5 fruit fly cellular contexts compared by ENCODE assay signal in genomic region chr2L:143088-143487, dm6.
TF ChIP-seq lines count a peak whose summit lies in the region.

Gene CG31974 (minus strand): TSS chr2L:143091.
Gene CG11454 (plus strand): TSS chr2L:143323.

- peak; percentile 43 for TF ChIP-seq CTCF in whole organism, embryonic (GFP tag; optimal IDR thresholded peaks at IDR 0.05; lab: Kevin White, UChicago)

TF ChIP-seq in whole organism, adult, 20 proteins besides CTCF, POLR2A, EP300 and RAD21:
- TF ChIP-seq Clk (GFP tag; optimal IDR thresholded peaks at IDR 0.05; lab: Kevin White, UChicago) = no peak
- no peak for TF ChIP-seq CG1620 (GFP tag; optimal IDR thresholded peaks at IDR 0.05; lab: Kevin White, UChicago)
- no peak for TF ChIP-seq kay (GFP tag; lab: Kevin White, UChicago; ENCODE audit: borderline replicate concordance)
- peak; percentile 1 for TF ChIP-seq Mnt (GFP tag; optimal IDR thresholded peaks at IDR 0.05; lab: Kevin White, UChicago)
- peak; percentile 9 for TF ChIP-seq bab1 (GFP tag; optimal IDR thresholded peaks at IDR 0.05; lab: Kevin White, UChicago)
- TF ChIP-seq cic (GFP tag; optimal IDR thresholded peaks at IDR 0.05; lab: Kevin White, UChicago) = peak; percentile 40

TF ChIP-seq in whole organism, embryonic, 481 proteins besides CTCF, POLR2A, EP300 and RAD21 (continues in another document):
- TF ChIP-seq Nf-YB (GFP tag; optimal IDR thresholded peaks at IDR 0.05; lab: Kevin White, UChicago) (peak; percentile 2), PHDP (tag; optimal IDR thresholded peaks at IDR 0.05; lab: Kevin White, UChicago) (peak; percentile 24), zen (tag; optimal IDR thresholded peaks at IDR 0.05; lab: Kevin White, UChicago) (no peak), BEAF-32 (GFP tag; optimal IDR thresholded peaks at IDR 0.05; lab: Kevin White, UChicago) (peak; percentile 82), Mad (GFP tag; optimal IDR thresholded peaks at IDR 0.05; lab: Kevin White, UChicago) (no peak), CG18764 (GFP tag; optimal IDR thresholded peaks at IDR 0.05; lab: Kevin White, UChicago) (no peak), stwl (tag; optimal IDR thresholded peaks at IDR 0.05; lab: Kevin White, UChicago) (peak; percentile 57), CG10147 (GFP tag; optimal IDR thresholded peaks at IDR 0.05; lab: Kevin White, UChicago) (no peak), Dll (GFP tag; IDR thresholded peaks at IDR 0.05; lab: Robert Waterston, UW; ENCODE audit: partially characterized antibody) (peak; percentile 88), crc (GFP tag; optimal IDR thresholded peaks at IDR 0.05; lab: Kevin White, UChicago) (no peak), Lhr (GFP tag; optimal IDR thresholded peaks at IDR 0.05; lab: Kevin White, UChicago) (peak; percentile 37), CoRest (tag; optimal IDR thresholded peaks at IDR 0.05; lab: Kevin White, UChicago) (peak; percentile 4), CG7987 (GFP tag; optimal IDR thresholded peaks at IDR 0.05; lab: Kevin White, UChicago) (peak; percentile 14), CG2116 (GFP tag; optimal IDR thresholded peaks at IDR 0.05; lab: Kevin White, UChicago) (peak; percentile 29), H15 (GFP tag; IDR thresholded peaks at IDR 0.05; lab: Robert Waterston, UW) (no peak), bab2 (GFP tag; optimal IDR thresholded peaks at IDR 0.05; lab: Kevin White, UChicago) (no peak), tgo (GFP tag; IDR thresholded peaks at IDR 0.05; lab: Robert Waterston, UW) (no peak), NFAT (GFP tag; IDR thresholded peaks at IDR 0.05; lab: Robert Waterston, UW) (no peak), CG17802 (tag; optimal IDR thresholded peaks at IDR 0.05; lab: Kevin White, UChicago) (no peak), pb (GFP tag; optimal IDR thresholded peaks at IDR 0.05; lab: Kevin White, UChicago) (no peak), CG7963 (GFP tag; IDR thresholded peaks at IDR 0.05; lab: Robert Waterston, UW; ENCODE audit: partially characterized antibody) (peak; percentile 66; the same call in 2 of the 3 replicates)

TF ChIP-seq in whole organism, prepupa, 60 proteins besides CTCF, POLR2A, EP300 and RAD21:
- TF ChIP-seq CG8319 (GFP tag; optimal IDR thresholded peaks at IDR 0.05; lab: Kevin White, UChicago) (no peak), CG1621 (tag; optimal IDR thresholded peaks at IDR 0.05; lab: Kevin White, UChicago) (peak; percentile 83)

TF ChIP-seq in whole organism, pupa, 21 proteins besides CTCF, POLR2A, EP300 and RAD21:
- no peak for TF ChIP-seq CG17806 (tag; optimal IDR thresholded peaks at IDR 0.05; lab: Kevin White, UChicago)
- TF ChIP-seq Ets98B (GFP tag; IDR thresholded peaks at IDR 0.05; lab: Robert Waterston, UW) = peak; percentile 6; the same call in 1 of the 2 replicates
- peak; percentile 7 for TF ChIP-seq EcR (GFP tag; optimal IDR thresholded peaks at IDR 0.05; lab: Kevin White, UChicago)
TF ChIP-seq in whole organism, pupa: peak in this region for 2.

TF ChIP-seq in whole organism, wandering third instar larva, 38 proteins besides CTCF, POLR2A, EP300 and RAD21:
- TF ChIP-seq brk (GFP tag; optimal IDR thresholded peaks at IDR 0.05; lab: Kevin White, UChicago) = no peak
- TF ChIP-seq Myc (optimal IDR thresholded peaks at IDR 0.05; lab: Kevin White, UChicago) = peak; percentile 60
- TF ChIP-seq Sp1 (GFP tag; optimal IDR thresholded peaks at IDR 0.05; lab: Kevin White, UChicago) = no peak
- TF ChIP-seq Rel (GFP tag; optimal IDR thresholded peaks at IDR 0.05; lab: Kevin White, UChicago) = no peak
- TF ChIP-seq Rel (tag; optimal IDR thresholded peaks at IDR 0.05; lab: Kevin White, UChicago) = peak; percentile 41
